Worm (Caenorhabditis elegans) whole organism, mixed stage, embryonic: ENCODE results near the gene ykt-6.

Source experiments
- M03D4.4 ChIP-seq: sonication (generic microtip); optimal IDR thresholded peaks from 2 replicates; lab custom pipeline; 2017; ENCODE audit warnings: mild to moderate bottlenecking, missing genetic modification characterization, missing compliant biosample characterization
- bed-3 ChIP-seq: fragments of 200-800 bp; sonication (Bioruptor generic); optimal IDR thresholded peaks from 3 replicates; lab custom pipeline; 2018; ENCODE audit warnings: mild to moderate bottlenecking, missing genetic modification characterization, moderate library complexity, missing compliant biosample characterization
- blmp-1 ChIP-seq: fragments of 150-350 bp; optimal IDR thresholded peaks from 2 replicates; lab custom pipeline; 2014; ENCODE audit warnings: missing biosample characterization, missing genetic modification characterization
- ceh-39 ChIP-seq: fragments of 150-350 bp; optimal IDR thresholded peaks from 2 replicates; lab custom pipeline; 2014; ENCODE audit warnings: missing biosample characterization, missing genetic modification characterization
- ceh-43 ChIP-seq: fragments of 200-800 bp; sonication (Bioruptor generic); optimal IDR thresholded peaks from 2 replicates; lab custom pipeline; 2018; ENCODE audit warnings: mild to moderate bottlenecking, missing genetic modification characterization, moderate library complexity, missing compliant biosample characterization
- ceh-83 ChIP-seq: fragments of 200-800 bp; sonication (Bioruptor generic); optimal IDR thresholded peaks from 2 replicates; lab custom pipeline; 2018; ENCODE audit warnings: mild to moderate bottlenecking, missing genetic modification characterization, missing compliant biosample characterization
- ces-1 ChIP-seq: fragments of 150-350 bp; optimal IDR thresholded peaks from 2 replicates; lab custom pipeline; 2014; ENCODE audit warnings: missing biosample characterization, missing genetic modification reagents, missing genetic modification characterization
- cnd-1 ChIP-seq: fragments of 200-800 bp; sonication (Bioruptor generic); optimal IDR thresholded peaks from 2 replicates; lab custom pipeline; 2018; ENCODE audit warnings: mild to moderate bottlenecking, missing genetic modification characterization, missing compliant biosample characterization
- drap-1 ChIP-seq: fragments of 200-800 bp; sonication (Bioruptor generic); optimal IDR thresholded peaks from 3 replicates; lab custom pipeline; 2018; ENCODE audit warnings: mild to moderate bottlenecking, missing genetic modification characterization, missing compliant biosample characterization
- elt-1 ChIP-seq: sonication (generic microtip); optimal IDR thresholded peaks from 2 replicates; lab custom pipeline; 2017; ENCODE audit warnings: missing genetic modification characterization, mild to moderate bottlenecking, missing compliant biosample characterization, antibody characterized with exemption, moderate library complexity, borderline replicate concordance; ENCODE audit not compliant: insufficient read depth
- elt-3 ChIP-seq: fragments of 150-350 bp; optimal IDR thresholded peaks from 2 replicates; lab custom pipeline; 2014; ENCODE audit warnings: missing biosample characterization, missing genetic modification characterization
- flh-1 ChIP-seq: fragments of 200-800 bp; sonication (Bioruptor generic); optimal IDR thresholded peaks from 2 replicates; lab custom pipeline; 2018; ENCODE audit warnings: mild to moderate bottlenecking, missing genetic modification characterization, moderate library complexity, missing compliant biosample characterization
- ham-2 ChIP-seq: fragments of 200-800 bp; sonication (Bioruptor generic); optimal IDR thresholded peaks from 2 replicates; lab custom pipeline; 2018; ENCODE audit warnings: mild to moderate bottlenecking, missing genetic modification characterization, missing compliant biosample characterization
- hlh-1 ChIP-seq: fragments of 150-350 bp; optimal IDR thresholded peaks from 2 replicates; lab custom pipeline; 2014; ENCODE audit warnings: missing biosample characterization, missing genetic modification reagents, missing genetic modification characterization
- lin-13 ChIP-seq: fragments of 150-350 bp; optimal IDR thresholded peaks from 2 replicates; lab custom pipeline; 2014; ENCODE audit warnings: missing biosample characterization, missing genetic modification characterization
- lin-32 ChIP-seq: fragments of 200-800 bp; sonication (Bioruptor generic); optimal IDR thresholded peaks from 2 replicates; lab custom pipeline; 2018; ENCODE audit warnings: mild to moderate bottlenecking, missing genetic modification characterization, missing compliant biosample characterization
- lsy-2 ChIP-seq: fragments of 150-350 bp; optimal IDR thresholded peaks from 2 replicates; lab custom pipeline; 2014; ENCODE audit warnings: missing biosample characterization, missing genetic modification characterization
- mab-5 ChIP-seq: fragments of 150-350 bp; optimal IDR thresholded peaks from 2 replicates; lab custom pipeline; 2014; ENCODE audit warnings: missing biosample characterization, missing genetic modification characterization
- mep-1 ChIP-seq: fragments of 150-350 bp; optimal IDR thresholded peaks from 2 replicates; lab custom pipeline; 2017; ENCODE audit warnings: missing biosample characterization, missing genetic modification reagents, missing genetic modification characterization, inconsistent platforms
- mls-2 ChIP-seq: sonication (generic microtip); optimal IDR thresholded peaks from 2 replicates; lab custom pipeline; 2016; ENCODE audit warnings: mild to moderate bottlenecking, missing genetic modification characterization, moderate library complexity, missing compliant biosample characterization
- nhr-12 ChIP-seq: fragments of 150-350 bp; optimal IDR thresholded peaks from 2 replicates; lab custom pipeline; 2014; ENCODE audit warnings: missing biosample characterization, missing genetic modification characterization
- nhr-2 ChIP-seq: fragments of 150-350 bp; optimal IDR thresholded peaks from 2 replicates; lab custom pipeline; 2014; ENCODE audit warnings: missing biosample characterization, missing genetic modification characterization
- nhr-237 ChIP-seq: fragments of 150-350 bp; optimal IDR thresholded peaks from 2 replicates; lab custom pipeline; 2014; ENCODE audit warnings: missing biosample characterization, missing genetic modification characterization
- nhr-28 ChIP-seq: fragments of 150-350 bp; optimal IDR thresholded peaks from 2 replicates; lab custom pipeline; 2014; ENCODE audit warnings: missing biosample characterization, missing genetic modification characterization
- pha-4 ChIP-seq: fragments of 150-350 bp; optimal IDR thresholded peaks from 2 replicates; lab custom pipeline; 2018; ENCODE audit warnings: missing biosample characterization, missing genetic modification reagents, missing genetic modification characterization
- sem-2 ChIP-seq: fragments of 200-800 bp; sonication (Bioruptor generic); optimal IDR thresholded peaks from 2 replicates; lab custom pipeline; 2018; ENCODE audit warnings: mild to moderate bottlenecking, missing genetic modification characterization, missing compliant biosample characterization
- snpc-4 ChIP-seq: fragments of 150-350 bp; optimal IDR thresholded peaks from 2 replicates; lab custom pipeline; 2014; ENCODE audit warnings: missing biosample characterization, missing genetic modification characterization
- sptf-1 ChIP-seq: sonication (generic microtip); optimal IDR thresholded peaks from 2 replicates; lab custom pipeline; 2017; ENCODE audit warnings: mild to moderate bottlenecking, missing genetic modification characterization, moderate library complexity, missing compliant biosample characterization
- tbx-8 ChIP-seq: fragments of 200-800 bp; sonication (Bioruptor generic); optimal IDR thresholded peaks from 2 replicates; lab custom pipeline; 2018; ENCODE audit warnings: mild to moderate bottlenecking, missing genetic modification characterization, moderate library complexity, missing compliant biosample characterization
- unc-120 ChIP-seq: sonication (generic microtip); optimal IDR thresholded peaks from 2 replicates; lab custom pipeline; 2017; ENCODE audit warnings: missing genetic modification characterization, missing compliant biosample characterization; ENCODE audit not compliant: poor library complexity, severe bottlenecking
- unc-39 ChIP-seq: fragments of 150-350 bp; optimal IDR thresholded peaks from 2 replicates; lab custom pipeline; 2014; ENCODE audit warnings: missing biosample characterization, missing genetic modification characterization
- unc-62 ChIP-seq: fragments of 150-350 bp; optimal IDR thresholded peaks from 2 replicates; lab custom pipeline; 2014; ENCODE audit warnings: missing biosample characterization, missing genetic modification reagents, missing genetic modification characterization
- zip-8 ChIP-seq: fragments of 150-350 bp; optimal IDR thresholded peaks from 2 replicates; lab custom pipeline; 2014; ENCODE audit warnings: missing biosample characterization, missing genetic modification characterization
- ztf-11 ChIP-seq: fragments of 150-350 bp; optimal IDR thresholded peaks from 2 replicates; lab custom pipeline; 2014; ENCODE audit warnings: missing biosample characterization, missing genetic modification characterization

The ykt-6 gene

DNA sequence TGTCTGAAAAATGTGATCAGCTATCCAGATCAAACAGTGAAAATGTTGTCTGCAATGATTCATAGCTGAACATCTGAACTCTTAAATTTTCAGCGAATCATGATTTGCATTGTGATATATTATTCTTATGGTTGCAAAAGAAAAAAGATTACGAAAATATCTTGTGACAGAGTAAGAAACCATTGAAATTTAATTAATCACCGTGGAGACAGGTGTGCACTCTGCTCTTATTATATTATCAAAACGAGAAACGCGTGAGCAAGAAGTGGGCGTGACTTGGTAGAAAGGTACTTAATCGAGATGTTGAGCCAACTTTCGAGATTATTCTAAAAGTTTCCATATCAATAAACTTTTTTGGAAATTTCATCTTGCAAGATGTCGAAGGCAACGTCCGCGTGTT lies 44.4 kb downstream of the ykt-6 start, which contains the start of gene osm-10:
osm-10 (plus strand) TSS at position 293 of the 400 bp plus-strand sequence.
- TF ChIP-seq ceh-39 (no peak), unc-120 (tag; lab: Kevin White, UChicago) (no peak), ces-1 (GFP tag; lab: Kevin White, UChicago) (no peak), mls-2 (tag; lab: Kevin White, UChicago) (no peak), elt-1 (no peak), sem-2 (GFP tag; lab: Kevin White, UChicago) (no peak), tbx-8 (GFP tag; lab: Kevin White, UChicago) (no peak), zip-8 (no peak), cnd-1 (tag; lab: Kevin White, UChicago) (no peak), nhr-28 (tag; lab: Kevin White, UChicago) (no peak), hlh-1 (no peak)

DNA sequence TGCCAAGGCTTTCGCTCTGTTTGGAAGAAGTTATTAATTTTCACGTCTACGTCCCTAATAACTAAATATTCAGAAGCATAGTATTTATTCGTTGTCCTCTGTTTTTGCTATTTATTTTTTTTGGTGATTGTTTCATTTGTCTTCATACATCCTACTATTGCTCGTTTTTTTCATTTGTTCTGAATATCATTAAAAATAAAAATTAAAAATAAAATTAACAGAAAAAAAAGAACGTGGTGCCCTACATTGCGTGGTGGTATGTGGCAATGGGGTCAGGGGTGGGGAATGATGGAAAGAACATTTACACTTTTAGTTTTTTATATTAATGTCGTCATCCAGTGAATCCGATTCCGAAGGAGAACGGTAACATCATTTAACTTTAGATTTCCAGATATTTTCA lies 46.3 kb downstream of the ykt-6 start, which contains the start of gene ztf-31:
ztf-31 (plus strand) TSS at position 301 of the 400 bp plus-strand sequence.
- TF ChIP-seq elt-1, result no peak
- no peak for TF ChIP-seq ceh-39
- TF ChIP-seq snpc-4 (tag; lab: Kevin White, UChicago), result no peak
- TF ChIP-seq nhr-12 (tag; lab: Kevin White, UChicago), result no peak
- no peak for TF ChIP-seq blmp-1 (tag; lab: Kevin White, UChicago)
- TF ChIP-seq zip-8, result no peak
- no peak for TF ChIP-seq tbx-8 (GFP tag; lab: Kevin White, UChicago)
- no peak for TF ChIP-seq unc-39 (tag; lab: Kevin White, UChicago)
- TF ChIP-seq lsy-2, result no peak
- no peak for TF ChIP-seq ces-1 (GFP tag; lab: Kevin White, UChicago)
- TF ChIP-seq ceh-83 (GFP tag; lab: Kevin White, UChicago), result no peak
- TF ChIP-seq hlh-1, result no peak
- TF ChIP-seq nhr-2 (tag; lab: Kevin White, UChicago), result no peak
- no peak for TF ChIP-seq sem-2 (GFP tag; lab: Kevin White, UChicago)
- no peak for TF ChIP-seq ztf-11 (tag; lab: Kevin White, UChicago)
- TF ChIP-seq ceh-43 (GFP tag; lab: Kevin White, UChicago), result no peak
- no peak for TF ChIP-seq mab-5
- TF ChIP-seq mls-2 (tag; lab: Kevin White, UChicago), result no peak
- no peak for TF ChIP-seq unc-120 (tag; lab: Kevin White, UChicago)

- TF ChIP-seq ceh-43 (GFP tag; lab: Kevin White, UChicago), result no peak
- TF ChIP-seq snpc-4 (tag; lab: Kevin White, UChicago), result no peak
- no peak for TF ChIP-seq drap-1
- no peak for TF ChIP-seq sptf-1 (tag; lab: Kevin White, UChicago)
- no peak for TF ChIP-seq elt-3 (tag; lab: Kevin White, UChicago)
- TF ChIP-seq mab-5, result no peak
- no peak for TF ChIP-seq nhr-237
- TF ChIP-seq lin-13 (tag; lab: Kevin White, UChicago), result no peak
- no peak for TF ChIP-seq nhr-12 (tag; lab: Kevin White, UChicago)
- no peak for TF ChIP-seq nhr-28 (tag; lab: Kevin White, UChicago)
- no peak for TF ChIP-seq lin-32 (GFP tag; lab: Kevin White, UChicago)
- TF ChIP-seq mls-2 (tag; lab: Kevin White, UChicago), result no peak
- no peak for TF ChIP-seq elt-1
- no peak for TF ChIP-seq pha-4 (tag; lab: Kevin White, UChicago)
- TF ChIP-seq ces-1 (GFP tag; lab: Kevin White, UChicago), result no peak
- TF ChIP-seq cnd-1 (tag; lab: Kevin White, UChicago), result no peak
Observed at ce11 chrIII:7239416-7239815, 48.0 kb downstream of the ykt-6 start.

- no peak for TF ChIP-seq mab-5
- no peak for TF ChIP-seq bed-3 (GFP tag; lab: Kevin White, UChicago)
- TF ChIP-seq nhr-237, result no peak
- no peak for TF ChIP-seq unc-62 (GFP tag; lab: Kevin White, UChicago)
- TF ChIP-seq ceh-39, result no peak
- TF ChIP-seq sptf-1 (tag; lab: Kevin White, UChicago), result no peak
- no peak for TF ChIP-seq blmp-1 (tag; lab: Kevin White, UChicago)
- TF ChIP-seq sem-2 (GFP tag; lab: Kevin White, UChicago), result no peak
- TF ChIP-seq ceh-43 (GFP tag; lab: Kevin White, UChicago), result no peak
- TF ChIP-seq unc-120 (tag; lab: Kevin White, UChicago), result no peak
- TF ChIP-seq mep-1, result no peak
- TF ChIP-seq ceh-83 (GFP tag; lab: Kevin White, UChicago), result no peak
- TF ChIP-seq nhr-2 (tag; lab: Kevin White, UChicago), result no peak
- no peak for TF ChIP-seq tbx-8 (GFP tag; lab: Kevin White, UChicago)
- no peak for TF ChIP-seq lsy-2
- no peak for TF ChIP-seq flh-1 (GFP tag; lab: Kevin White, UChicago)
- no peak for TF ChIP-seq M03D4.4
- no peak for TF ChIP-seq ham-2 (GFP tag; lab: Kevin White, UChicago)
Observed at ce11 chrIII:7238727-7239126, 48.7 kb downstream of the ykt-6 start, which contains the start of gene pars-1. Gene pars-1, plus strand, starts transcription at chrIII:7239027.
